Worm (Caenorhabditis elegans) whole organism, L4 larva: ENCODE data around the gene try-5.

Source experiments
- F26F4.8 ChIP-seq: fragments of 200-800 bp; sonication (Bioruptor generic); conservative IDR thresholded peaks from 2 replicates; pipeline ENCODE4 v1.3.6; 2022; ENCODE audit warnings: missing genetic modification characterization, missing compliant biosample characterization
- dve-1 ChIP-seq: sonication (generic microtip); optimal IDR thresholded peaks from 2 replicates; lab custom pipeline; 2017; ENCODE audit warnings: antibody characterized with exemption, mild to moderate bottlenecking, missing genetic modification characterization, missing compliant biosample characterization; ENCODE audit not compliant: insufficient read depth
- hmg-1.1 ChIP-seq: fragments of 200-800 bp; sonication (Bioruptor generic); IDR thresholded peaks from 2 replicates; pipeline ENCODE4 v1.3.6; 2022; ENCODE audit warnings: missing genetic modification reagents, missing genetic modification characterization, missing compliant biosample characterization
- lin-13 ChIP-seq: fragments of 150-350 bp; optimal IDR thresholded peaks from 2 replicates; lab custom pipeline; 2014; ENCODE audit warnings: missing biosample characterization, missing genetic modification reagents, missing genetic modification characterization
- lin-15B ChIP-seq: fragments of 150-350 bp; sonication (generic microtip); optimal IDR thresholded peaks from 3 replicates; lab custom pipeline; 2014; ENCODE audit warnings: missing biosample characterization, missing genetic modification characterization
- nhr-6 ChIP-seq: fragments of 150-350 bp; optimal IDR thresholded peaks from 2 replicates; lab custom pipeline; 2014; ENCODE audit warnings: missing biosample characterization, missing genetic modification characterization
- pqm-1 ChIP-seq: sonication (generic microtip); optimal IDR thresholded peaks from 2 replicates; lab custom pipeline; 2017; ENCODE audit warnings: missing biosample characterization, missing genetic modification characterization
- unc-130 ChIP-seq: sonication (generic microtip); optimal IDR thresholded peaks from 2 replicates; lab custom pipeline; 2016; ENCODE audit warnings: missing genetic modification reagents, missing genetic modification characterization, missing compliant biosample characterization
- unc-39 ChIP-seq: sonication (generic microtip); optimal IDR thresholded peaks from 2 replicates; lab custom pipeline; 2017; ENCODE audit warnings: missing biosample characterization, missing genetic modification characterization

ce11 chrV:9375378-9375777 is 28.5 kb downstream of the try-5 start, which contains the start of gene E02C12.9:
- TF ChIP-seq lin-13 (GFP tag; lab: Kevin White, UChicago) (no peak), unc-39 (tag; lab: Kevin White, UChicago) (no peak), F26F4.8 (no peak), lin-15B (tag; lab: Kevin White, UChicago) (no peak), nhr-6 (no peak), hmg-1.1 (no peak), unc-130 (GFP tag; lab: Kevin White, UChicago) (no peak), pqm-1 (tag; lab: Kevin White, UChicago) (no peak), dve-1 (tag; lab: Kevin White, UChicago) (no peak)
